Fruit fly (Drosophila melanogaster): ENCODE measurements around the gene CheB93a.
A peak's percentile ranks its signal among the peaks of the same experiment; 100 is the strongest.

Gene CheB93a

DNA sequence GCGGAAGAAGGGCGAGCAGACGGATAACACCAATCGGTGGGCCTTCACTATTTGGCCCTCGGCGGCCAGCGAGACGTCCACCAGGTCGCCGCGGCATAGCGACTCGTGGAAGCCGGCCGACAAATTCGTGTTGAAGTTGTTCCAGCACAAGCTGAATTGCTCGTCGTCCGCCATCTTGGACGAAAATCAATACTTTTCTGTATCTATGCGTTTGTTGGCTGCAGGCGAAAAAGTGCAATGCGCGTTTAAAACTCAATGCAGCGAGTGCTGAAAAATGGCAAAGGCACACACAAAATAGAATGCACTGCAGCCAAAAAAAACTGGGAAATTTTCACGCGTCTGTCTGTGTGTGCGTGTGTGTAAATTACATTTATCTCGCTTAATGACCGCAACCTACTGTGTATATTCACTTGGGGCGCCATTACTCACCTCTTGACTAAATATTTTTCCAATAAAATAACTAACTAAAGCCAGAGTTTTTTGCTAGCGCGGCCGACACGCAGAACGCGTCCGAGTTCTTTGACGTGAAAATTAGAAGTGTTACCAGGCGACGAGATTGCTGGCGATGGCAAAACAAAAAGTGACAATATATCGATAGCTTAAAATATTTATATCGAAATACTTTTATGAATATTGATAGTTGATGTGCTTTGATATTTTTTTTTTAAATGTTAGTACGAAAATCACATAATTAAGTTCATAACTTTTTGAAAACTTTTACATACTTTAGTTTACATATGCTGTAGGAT, 30.2 kb upstream of the CheB93a start (continued):
- peak; percentile 91 for TF ChIP-seq Dll (GFP tag; IDR thresholded peaks at IDR 0.05; ENCODE audit: partially characterized antibody)
- TF ChIP-seq kay (GFP tag; optimal IDR thresholded peaks at IDR 0.05), result no peak
- no peak for TF ChIP-seq CG18599 (GFP tag; optimal IDR thresholded peaks at IDR 0.05)
- TF ChIP-seq bigmax (GFP tag; optimal IDR thresholded peaks at IDR 0.05), result no peak
- no peak for TF ChIP-seq Doc2 (GFP tag; IDR thresholded peaks at IDR 0.05)
- TF ChIP-seq CG9932 (GFP tag; IDR thresholded peaks at IDR 0.05), result peak; percentile 33; the same call in 1 of the 2 replicates
- TF ChIP-seq CG1603 (tag; optimal IDR thresholded peaks at IDR 0.05), result peak; percentile 54
- no peak for TF ChIP-seq repo (GFP tag; optimal IDR thresholded peaks at IDR 0.05)
- peak; percentile 81 for TF ChIP-seq Opbp (GFP tag; IDR thresholded peaks at IDR 0.05; ENCODE audit: partially characterized antibody)
- TF ChIP-seq peb (GFP tag; IDR thresholded peaks at IDR 0.05), result no peak
- peak; percentile 85 for TF ChIP-seq phol (tag; optimal IDR thresholded peaks at IDR 0.05)
- TF ChIP-seq CG3838 (GFP tag; optimal IDR thresholded peaks at IDR 0.05), result no peak
- no peak for TF ChIP-seq CG5180 (GFP tag; optimal IDR thresholded peaks at IDR 0.05)
- peak; percentile 67 for TF ChIP-seq CG2129 (GFP tag; IDR thresholded peaks at IDR 0.05; ENCODE audit: partially characterized antibody)
- no peak for TF ChIP-seq CG17612 (GFP tag; IDR thresholded peaks at IDR 0.05)
- peak; percentile 17 for TF ChIP-seq CG2712 (tag; optimal IDR thresholded peaks at IDR 0.05)
- no peak for TF ChIP-seq gro (GFP tag; optimal IDR thresholded peaks at IDR 0.05)
- peak; percentile 43; the same call in 1 of the 3 replicates for TF ChIP-seq mld (GFP tag; IDR thresholded peaks at IDR 0.05; ENCODE audit: partially characterized antibody)
- TF ChIP-seq so (GFP tag; IDR thresholded peaks at IDR 0.05), result no peak
- no peak for TF ChIP-seq dysf (GFP tag; IDR thresholded peaks at IDR 0.05)
- TF ChIP-seq Hsf (GFP tag; optimal IDR thresholded peaks at IDR 0.05), result no peak
- TF ChIP-seq tap (tag; optimal IDR thresholded peaks at IDR 0.05), result no peak
- peak; percentile 3 for TF ChIP-seq grau (tag; optimal IDR thresholded peaks at IDR 0.05)
- TF ChIP-seq CG7963 (GFP tag; IDR thresholded peaks at IDR 0.05; ENCODE audit: partially characterized antibody), result peak; percentile 59; the same call in 2 of the 3 replicates
- TF ChIP-seq nau (GFP tag; optimal IDR thresholded peaks at IDR 0.05), result no peak
- TF ChIP-seq pb (GFP tag; optimal IDR thresholded peaks at IDR 0.05), result no peak
- TF ChIP-seq aop (GFP tag; IDR thresholded peaks at IDR 0.05), result no peak
- 0 out of 2 replicates have a peak, but pooled peaks have one; percentile 12 for TF ChIP-seq rib (GFP tag; IDR thresholded peaks at IDR 0.05)
- no peak for TF ChIP-seq jing (GFP tag; optimal IDR thresholded peaks at IDR 0.05)
- no peak for TF ChIP-seq D (optimal IDR thresholded peaks at IDR 0.05)
- TF ChIP-seq D (GFP tag; optimal IDR thresholded peaks at IDR 0.05), result no peak
- no peak for TF ChIP-seq Chrac-16 (GFP tag; optimal IDR thresholded peaks at IDR 0.05)
- TF ChIP-seq exex (tag; optimal IDR thresholded peaks at IDR 0.05), result no peak
- TF ChIP-seq sima (GFP tag; optimal IDR thresholded peaks at IDR 0.05), result no peak
- no peak for TF ChIP-seq CG10209 (GFP tag; optimal IDR thresholded peaks at IDR 0.05)
- TF ChIP-seq NFAT (GFP tag; IDR thresholded peaks at IDR 0.05), result no peak
- no peak for TF ChIP-seq fru (optimal IDR thresholded peaks at IDR 0.05)
- TF ChIP-seq dpn (GFP tag; optimal IDR thresholded peaks at IDR 0.05), result peak in 1 of 2 experiments; percentile 30
- TF ChIP-seq slp2 (GFP tag; optimal IDR thresholded peaks at IDR 0.05), result no peak
- TF ChIP-seq CG4360 (GFP tag; IDR thresholded peaks at IDR 0.05), result no peak
- TF ChIP-seq CG12659 (GFP tag; optimal IDR thresholded peaks at IDR 0.05), result peak; percentile 47
- TF ChIP-seq CG14441 (GFP tag; IDR thresholded peaks at IDR 0.05), result no peak
- no peak for TF ChIP-seq CG11560 (tag; IDR thresholded peaks at IDR 0.05)
- peak; percentile 79 for TF ChIP-seq CG14860 (GFP tag; IDR thresholded peaks at IDR 0.05; ENCODE audit: partially characterized antibody)
- no peak for TF ChIP-seq CG9876 (GFP tag; optimal IDR thresholded peaks at IDR 0.05)
- peak; percentile 8 for TF ChIP-seq CG13624 (GFP tag; optimal IDR thresholded peaks at IDR 0.05)
- peak; percentile 86 for TF ChIP-seq sna (GFP tag; IDR thresholded peaks at IDR 0.05; ENCODE audit: partially characterized antibody)
- peak; percentile 10 for TF ChIP-seq CG2120 (GFP tag; optimal IDR thresholded peaks at IDR 0.05)
- TF ChIP-seq YL-1 (GFP tag; optimal IDR thresholded peaks at IDR 0.05), result peak; percentile 4
- no peak for TF ChIP-seq Mad (GFP tag; optimal IDR thresholded peaks at IDR 0.05)
